Worm (Caenorhabditis elegans) whole organism, L3 larva: Measurements from ENCODE around the gene F15D4.4.

ENCODE experiments used
- elt-2 ChIP-seq: sonication (generic microtip); optimal IDR thresholded peaks from 2 replicates; lab custom pipeline; 2016; ENCODE audit warnings: missing genetic modification reagents, mild to moderate bottlenecking, missing genetic modification characterization, missing compliant biosample characterization
- fos-1 ChIP-seq: fragments of 150-350 bp; optimal IDR thresholded peaks from 2 replicates; lab custom pipeline; 2014; ENCODE audit warnings: missing biosample characterization, missing genetic modification characterization
- lin-15B ChIP-seq: fragments of 150-350 bp; optimal IDR thresholded peaks from 2 replicates; lab custom pipeline; 2014; ENCODE audit warnings: missing biosample characterization, missing genetic modification characterization
- lin-39 ChIP-seq: fragments of 150-350 bp; optimal IDR thresholded peaks from 2 replicates; lab custom pipeline; 2018; ENCODE audit warnings: missing biosample characterization, missing genetic modification reagents, missing genetic modification characterization
- mdl-1 ChIP-seq: fragments of 150-350 bp; optimal IDR thresholded peaks from 2 replicates; lab custom pipeline; 2014; ENCODE audit warnings: missing biosample characterization, missing genetic modification characterization
- nfya-1 ChIP-seq: sonication (generic microtip); optimal IDR thresholded peaks from 2 replicates; lab custom pipeline; 2017; ENCODE audit warnings: missing genetic modification characterization, mild to moderate bottlenecking, missing compliant biosample characterization, antibody characterized with exemption, moderate library complexity; ENCODE audit not compliant: insufficient read depth
- nhr-77 ChIP-seq: fragments of 150-350 bp; optimal IDR thresholded peaks from 2 replicates; lab custom pipeline; 2014; ENCODE audit warnings: missing biosample characterization, missing genetic modification characterization
- snpc-4 ChIP-seq: fragments of 150-350 bp; optimal IDR thresholded peaks from 2 replicates; lab custom pipeline; 2014; ENCODE audit warnings: missing biosample characterization, missing genetic modification characterization
- ztf-11 ChIP-seq: fragments of 150-350 bp; optimal IDR thresholded peaks from 2 replicates; lab custom pipeline; 2014; ENCODE audit warnings: missing biosample characterization, missing genetic modification characterization

- TF ChIP-seq lin-39 (tag; lab: Kevin White, UChicago) (peak; percentile 86), nfya-1 (tag; lab: Kevin White, UChicago) (no peak), fos-1 (tag; lab: Kevin White, UChicago) (no peak), ztf-11 (tag; lab: Kevin White, UChicago) (no peak), nhr-77 (no peak), snpc-4 (tag; lab: Kevin White, UChicago) (peak; percentile 8), elt-2 (tag; lab: Kevin White, UChicago) (no peak), mdl-1 (no peak), lin-15B (tag; lab: Kevin White, UChicago) (peak; percentile 14)
Observed at ce11 chrII:13189363-13189762, 53.6 kb downstream of the F15D4.4 start.
